Fruit fly (Drosophila melanogaster): ENCODE results near the gene CG4596.

CG4596 gene

DNA sequence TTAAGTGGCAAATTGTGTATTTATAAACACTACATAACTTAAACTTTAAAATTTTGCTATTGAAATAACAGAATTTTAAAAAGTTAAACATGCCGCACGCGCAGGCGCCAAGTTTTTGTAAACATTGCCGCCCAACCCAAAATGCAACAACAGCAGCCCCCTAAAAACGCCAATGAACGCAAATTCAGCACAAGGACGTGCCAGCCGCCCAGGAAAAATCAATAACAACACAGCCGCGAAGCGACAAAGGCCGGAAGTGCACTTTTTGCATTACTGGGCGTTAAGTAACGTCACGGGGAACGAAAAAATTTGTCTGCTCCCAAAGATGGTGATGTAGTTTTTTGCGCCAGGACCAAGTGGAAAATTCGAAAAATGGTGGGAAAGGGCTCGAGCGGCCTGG is at the start of gene CG4596:
TSS of gene CG4596 (plus strand) at position 219 of the 400 bp plus-strand sequence.
- TF ChIP-seq CG17801 (GFP tag; optimal IDR thresholded peaks at IDR 0.05; ENCODE audit: partially characterized antibody): no peak

DNA sequence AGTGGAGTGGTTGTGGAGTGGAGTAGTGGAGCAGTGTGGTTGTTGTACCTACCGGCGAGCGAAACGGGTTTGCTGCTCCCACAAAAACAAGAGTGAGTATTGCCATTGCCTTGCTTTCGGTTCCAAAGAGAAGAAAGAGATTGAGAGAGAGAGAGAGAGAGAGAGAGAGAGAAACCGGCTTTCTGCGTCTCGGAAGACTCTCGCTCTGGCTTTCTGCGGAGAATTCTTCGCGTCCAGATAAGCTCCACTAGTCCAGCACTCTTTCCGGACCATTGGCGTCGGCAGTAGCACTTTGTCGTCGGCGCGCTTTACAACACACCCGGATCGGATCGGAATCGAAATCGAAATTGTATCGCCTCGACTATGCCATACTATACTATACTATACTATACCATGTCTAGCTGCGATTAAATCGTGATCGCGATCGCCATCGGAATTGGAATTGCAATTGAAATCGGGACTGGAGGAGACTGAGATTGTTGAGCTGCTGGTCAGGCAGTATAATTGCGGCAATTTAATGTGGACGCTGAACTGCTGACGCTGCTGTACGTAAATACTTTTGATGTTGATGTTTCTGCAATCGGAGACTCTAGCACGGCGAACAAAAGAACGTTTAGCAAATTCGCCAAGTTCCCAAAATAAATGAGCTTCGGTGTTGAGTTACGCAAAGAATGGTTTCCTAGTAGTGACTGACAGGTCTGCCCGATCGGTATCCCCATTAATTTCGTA is 45.9 kb upstream of the CG4596 start, which contains the start of gene Cad86C:
TSS of gene Cad86C (plus strand) at position 284 of the 729 bp plus-strand sequence.
- peak; percentile 34 for TF ChIP-seq CG17801 (GFP tag; optimal IDR thresholded peaks at IDR 0.05; ENCODE audit: partially characterized antibody)

DNA sequence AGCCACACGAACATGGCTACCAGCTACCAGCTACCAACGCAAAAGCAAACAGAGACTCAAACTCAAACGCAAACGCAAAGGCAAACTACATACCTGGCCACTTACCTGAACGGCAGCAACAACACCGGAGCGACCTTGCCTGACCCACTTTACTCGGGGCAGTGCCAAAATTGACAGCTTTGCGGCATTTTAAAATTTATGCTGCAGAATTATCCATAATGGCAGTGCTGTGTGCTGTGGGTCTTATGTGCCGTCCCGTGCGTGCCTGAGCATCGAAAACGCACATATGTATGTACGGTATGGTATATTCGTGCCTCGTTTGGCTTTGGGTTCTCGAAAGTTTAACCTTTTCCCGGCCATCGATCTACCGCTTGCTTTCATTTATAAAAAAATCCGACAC is 44.1 kb upstream of the CG4596 start:
- no peak for TF ChIP-seq CG17801 (GFP tag; optimal IDR thresholded peaks at IDR 0.05; ENCODE audit: partially characterized antibody)

DNA sequence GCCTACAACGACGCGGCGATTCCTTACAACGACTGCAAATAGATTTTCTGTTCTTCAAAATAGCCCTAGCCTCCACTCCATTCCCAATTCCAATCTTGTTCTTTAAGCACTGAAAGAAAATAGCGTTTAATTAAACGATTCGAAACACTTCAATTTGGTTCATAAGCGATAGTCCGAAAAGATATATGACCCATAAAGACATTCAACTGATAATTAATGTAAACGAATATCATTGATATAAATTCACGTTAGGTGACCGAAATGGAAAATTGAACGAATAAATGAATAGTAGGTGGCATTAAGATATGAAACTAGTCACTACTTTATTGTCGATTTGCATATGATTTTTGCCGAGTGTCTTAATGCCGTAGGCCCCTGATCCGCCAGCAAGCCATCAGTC is 43.1 kb upstream of the CG4596 start:
- no peak for TF ChIP-seq CG17801 (GFP tag; optimal IDR thresholded peaks at IDR 0.05; ENCODE audit: partially characterized antibody)

DNA sequence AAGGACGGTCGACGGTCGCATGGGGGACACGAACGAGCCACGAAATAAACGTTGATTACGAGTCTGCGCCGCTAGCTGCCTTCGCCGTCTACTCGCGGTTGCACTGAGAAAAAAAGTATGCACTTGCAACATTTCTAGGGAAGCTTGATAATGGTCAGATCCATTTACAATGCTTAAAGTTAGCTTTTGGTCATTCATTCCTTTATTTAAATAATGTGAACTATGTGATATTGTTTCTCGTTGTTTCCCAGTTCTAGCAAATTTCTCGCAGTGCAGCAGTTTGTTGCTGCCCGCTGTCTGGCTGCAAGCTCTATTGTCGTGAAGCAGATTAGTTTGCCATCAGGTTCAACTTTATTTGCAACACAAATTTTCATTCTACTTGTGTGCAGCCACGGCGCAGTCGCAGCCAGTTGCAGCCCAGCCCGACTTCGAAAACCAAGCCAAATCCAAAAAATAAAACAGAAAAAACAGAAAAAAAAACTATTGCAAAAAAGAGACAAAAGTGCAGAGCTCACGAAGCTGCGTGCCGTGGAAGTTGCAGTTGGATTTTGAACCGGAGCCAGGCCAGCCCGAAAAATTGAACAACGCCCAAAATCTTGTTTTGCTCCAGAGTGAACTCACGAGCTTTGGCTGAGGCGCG is 40.2 kb upstream of the CG4596 start:
- no peak for TF ChIP-seq CG17801 (GFP tag; optimal IDR thresholded peaks at IDR 0.05; ENCODE audit: partially characterized antibody)

DNA sequence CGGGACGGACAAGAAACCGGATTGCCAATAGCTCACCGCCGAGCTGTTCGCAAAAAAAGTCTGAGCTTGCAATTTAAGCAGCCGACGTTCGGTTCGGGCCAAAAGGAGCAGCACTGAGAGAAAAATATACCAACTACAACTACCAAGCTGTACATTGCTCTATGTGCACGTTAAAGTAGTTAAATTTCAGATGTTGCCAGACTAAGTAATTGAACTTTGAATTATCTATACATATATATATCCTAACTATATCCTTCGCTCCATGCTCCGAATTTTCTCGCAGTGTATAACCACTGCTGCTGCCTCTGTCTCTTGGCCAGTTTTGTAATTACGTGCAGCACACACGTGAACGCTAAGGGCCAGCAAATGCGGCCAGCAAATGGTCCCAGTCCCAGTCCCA is 37.9 kb upstream of the CG4596 start:
- no peak for TF ChIP-seq CG17801 (GFP tag; optimal IDR thresholded peaks at IDR 0.05; ENCODE audit: partially characterized antibody)

DNA sequence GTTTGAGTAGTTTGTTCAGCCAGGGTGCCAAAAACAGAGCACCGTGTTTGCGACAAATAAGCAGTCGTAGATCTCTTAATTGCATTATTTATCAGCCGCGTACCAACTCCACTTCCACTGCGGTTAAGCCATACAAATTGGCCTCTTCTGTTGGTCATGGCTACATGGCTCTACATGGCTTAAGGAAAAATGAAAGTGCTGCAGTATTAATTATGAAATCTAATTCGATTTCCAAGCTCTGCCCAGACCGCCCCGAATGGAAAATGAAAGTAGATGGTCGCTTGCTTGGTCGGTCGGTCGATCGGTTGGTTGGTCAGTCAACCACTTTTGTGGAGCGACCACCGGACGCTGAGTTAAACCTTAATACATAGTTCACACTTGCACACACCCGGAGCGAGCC is 35.9 kb upstream of the CG4596 start:
- TF ChIP-seq CG17801 (GFP tag; optimal IDR thresholded peaks at IDR 0.05; ENCODE audit: partially characterized antibody): no peak

DNA sequence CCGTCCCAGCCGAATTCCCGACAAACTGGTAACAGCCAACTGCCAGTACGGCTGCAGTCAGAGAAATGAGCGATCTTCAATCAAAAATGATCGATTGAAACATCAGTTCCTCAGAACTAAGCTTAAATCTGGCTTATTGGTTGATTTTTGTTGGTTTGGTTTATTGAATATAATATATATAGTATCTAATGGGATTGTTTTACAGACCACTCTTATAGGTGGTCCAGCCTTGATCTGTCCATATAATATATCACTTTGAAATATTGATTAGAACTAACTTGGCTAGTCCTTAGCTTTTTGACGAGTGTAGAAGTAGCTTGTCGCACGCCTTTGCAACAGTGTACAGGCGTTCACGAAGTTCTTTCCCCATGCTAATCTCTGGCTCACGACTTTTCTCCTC is 30.4 kb upstream of the CG4596 start:
- no peak for TF ChIP-seq CG17801 (GFP tag; optimal IDR thresholded peaks at IDR 0.05; ENCODE audit: partially characterized antibody)

DNA sequence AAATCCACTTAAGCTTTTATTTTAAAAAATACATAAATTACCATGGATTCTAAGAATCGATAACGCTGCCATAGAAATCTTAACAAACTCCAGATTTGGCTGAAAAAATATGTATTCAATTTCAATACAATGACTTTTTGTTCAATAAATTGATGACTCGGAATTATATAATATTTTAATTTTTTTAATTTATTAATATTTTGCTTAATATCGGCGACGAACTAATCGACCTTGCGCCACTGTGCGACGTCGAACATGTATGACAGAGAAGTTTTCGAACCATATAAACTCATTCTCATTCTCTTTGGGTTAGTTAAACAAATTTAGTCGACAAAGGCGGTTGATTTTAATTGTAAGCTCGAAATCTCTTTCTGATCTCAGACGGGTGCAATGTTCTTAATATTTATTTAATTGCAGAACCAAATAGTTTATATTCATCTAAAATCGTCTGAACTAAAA is 23.3 kb upstream of the CG4596 start, which contains the start of gene CG42394:
TSS of gene CG42394 (plus strand) at position 311 of the 459 bp plus-strand sequence.
- TF ChIP-seq CG17801 (GFP tag; optimal IDR thresholded peaks at IDR 0.05; ENCODE audit: partially characterized antibody): peak; percentile 84

DNA sequence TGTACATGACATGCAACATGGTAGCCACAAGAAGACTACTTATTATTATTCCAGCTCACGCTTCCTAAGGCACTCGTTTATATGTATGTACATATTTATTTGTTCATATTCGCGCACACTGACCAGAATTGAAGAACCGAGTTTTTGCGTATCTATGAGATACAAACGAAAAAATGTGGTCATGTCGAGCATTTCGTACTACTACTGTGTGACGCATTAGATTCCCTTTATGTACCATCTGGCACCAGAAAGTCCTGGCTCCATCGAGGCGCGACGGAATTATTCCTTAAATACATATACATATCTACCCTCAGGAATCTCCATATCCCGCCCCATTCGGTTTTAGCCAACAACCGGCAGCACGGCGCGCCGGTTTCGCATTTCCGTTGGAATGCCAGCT is 22.2 kb upstream of the CG4596 start:
- TF ChIP-seq CG17801 (GFP tag; optimal IDR thresholded peaks at IDR 0.05; ENCODE audit: partially characterized antibody): no peak

DNA sequence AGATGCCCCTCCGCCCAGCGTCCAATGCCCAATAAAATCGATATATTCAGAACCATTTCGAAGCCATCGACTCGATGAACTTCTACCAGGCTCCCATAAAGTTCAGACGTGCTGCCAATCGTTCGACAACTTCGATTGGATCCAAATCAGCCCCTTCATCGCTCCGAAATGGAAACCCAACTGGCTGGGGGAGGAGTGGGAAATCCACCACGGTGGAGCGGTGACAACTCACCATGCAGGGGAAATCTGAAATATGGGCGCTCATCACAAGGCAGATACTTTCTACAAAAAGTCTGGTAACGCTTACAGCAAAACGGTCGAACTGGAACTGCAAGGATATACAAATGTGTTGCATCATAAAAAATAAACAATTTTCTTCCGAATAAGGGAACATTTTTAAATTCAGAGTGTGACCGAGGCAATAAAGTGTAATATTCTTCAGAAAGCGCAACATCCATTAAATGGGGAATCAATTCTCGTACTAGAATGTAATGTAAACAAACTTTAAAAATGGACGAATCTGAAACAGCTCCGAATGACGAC is 20.5 kb upstream of the CG4596 start, which contains the start of gene CG4565:
TSS of gene CG4565 (plus strand) at position 493 of the 543 bp plus-strand sequence.
- no peak for TF ChIP-seq CG17801 (GFP tag; optimal IDR thresholded peaks at IDR 0.05; ENCODE audit: partially characterized antibody)

DNA sequence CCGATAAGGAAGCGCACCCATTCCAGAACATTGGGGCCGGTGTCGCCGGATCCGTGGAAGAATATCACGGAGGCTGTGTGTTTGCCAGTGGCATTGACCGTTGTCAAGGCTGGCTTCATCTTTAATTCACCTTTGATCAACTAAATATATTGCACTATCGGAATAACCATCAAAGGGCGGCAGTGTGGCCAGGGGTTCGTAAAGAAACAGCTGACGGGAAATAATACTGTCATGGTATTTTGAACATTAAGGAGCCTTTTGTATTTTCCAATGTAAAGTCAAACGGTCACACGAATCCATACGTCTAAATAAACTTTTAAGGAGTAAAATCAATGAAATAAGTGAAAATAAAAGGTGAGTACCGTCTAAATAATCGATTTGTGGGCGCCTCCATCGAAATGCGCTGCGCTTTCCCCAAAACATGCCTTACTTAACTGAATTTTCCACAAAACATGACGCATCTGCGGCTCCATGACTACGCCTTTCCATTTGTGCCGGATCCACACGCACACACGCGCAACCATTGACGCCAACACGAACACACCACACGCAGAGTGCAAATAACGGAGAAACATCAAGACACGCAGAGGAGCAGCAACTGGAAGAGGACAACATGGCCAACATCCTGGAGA is 18.5 kb upstream of the CG4596 start, which contains the start of the genes CG6567 and CG4511:
TSS of gene CG6567 (minus strand) at position 209 of the 632 bp plus-strand sequence.
TSS of gene CG4511 (plus strand) at position 259 of the 632 bp plus-strand sequence.
- peak; percentile 4 for TF ChIP-seq CG17801 (GFP tag; optimal IDR thresholded peaks at IDR 0.05; ENCODE audit: partially characterized antibody)

DNA sequence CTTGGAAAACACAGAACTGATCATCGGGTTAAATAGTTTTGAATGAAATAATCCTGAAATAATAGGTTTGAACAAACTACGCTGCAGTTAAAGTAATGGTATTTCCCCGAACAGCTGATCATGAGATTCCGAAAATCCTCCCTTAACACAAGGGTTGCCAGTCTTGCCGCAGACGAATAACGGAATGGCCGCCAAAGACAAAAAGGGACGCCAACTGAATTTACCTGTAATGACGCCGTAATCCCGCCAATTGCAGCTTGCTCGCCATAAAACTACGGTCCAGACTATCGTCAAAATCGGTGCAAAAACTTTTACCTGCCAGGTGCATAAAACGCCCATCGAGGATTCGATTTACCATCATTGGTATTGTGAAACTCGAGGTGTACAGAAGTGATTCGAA is 16.2 kb upstream of the CG4596 start, which contains the start of gene CG4570:
TSS of gene CG4570 (plus strand) at position 190 of the 400 bp plus-strand sequence.
- no peak for TF ChIP-seq CG17801 (GFP tag; optimal IDR thresholded peaks at IDR 0.05; ENCODE audit: partially characterized antibody)

DNA sequence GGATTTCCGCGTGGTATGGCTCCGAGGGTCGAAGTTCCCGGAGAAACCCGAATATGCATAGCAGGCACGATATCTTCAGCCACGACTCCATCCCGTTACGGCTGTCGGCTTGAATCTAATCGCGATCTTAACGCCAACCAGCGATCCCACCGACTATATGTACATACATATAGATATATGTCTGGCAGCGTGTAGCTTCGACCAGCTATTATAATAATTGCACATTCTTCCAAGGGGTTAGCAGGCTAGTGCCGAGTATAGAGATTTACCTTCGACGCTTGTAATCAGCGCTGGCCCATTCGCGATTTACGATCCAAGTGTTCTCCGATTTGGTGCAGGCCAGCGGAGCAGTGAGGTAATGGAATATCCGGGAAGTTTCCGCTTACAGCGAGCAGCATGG is 13.1 kb upstream of the CG4596 start, which contains the start of gene CG14694:
TSS of gene CG14694 (minus strand) at position 101 of the 400 bp plus-strand sequence.
- no peak for TF ChIP-seq CG17801 (GFP tag; optimal IDR thresholded peaks at IDR 0.05; ENCODE audit: partially characterized antibody)
